Worm (Caenorhabditis elegans) whole organism, L1 larva: Measurements from ENCODE around the gene egl-4.

Experiments used
- C16A3.4 ChIP-seq: fragments of 150-350 bp; optimal IDR thresholded peaks from 2 replicates; lab custom pipeline; 2014; ENCODE audit warnings: missing biosample characterization, missing genetic modification characterization
- blmp-1 ChIP-seq: fragments of 150-350 bp; optimal IDR thresholded peaks from 2 replicates; lab custom pipeline; 2014; ENCODE audit warnings: missing biosample characterization, missing genetic modification characterization
- elt-3 ChIP-seq, 6 experiments: fragments of 150-350 bp in 1 of 6; sonication (generic microtip); optimal IDR thresholded peaks; 2 replicates each; lab custom pipeline; 2017 to 2018; ENCODE audit warnings: missing biosample characterization in 6 of 6, missing genetic modification characterization in 6 of 6, inconsistent platforms in 1 of 6
- mdl-1 ChIP-seq, 2 experiments: fragments of 150-350 bp; optimal IDR thresholded peaks; 2 replicates each; lab custom pipeline; 2014 to 2017; ENCODE audit warnings: missing biosample characterization in 2 of 2, missing genetic modification characterization in 2 of 2, inconsistent platforms in 1 of 2
- mep-1 ChIP-seq: fragments of 150-350 bp; optimal IDR thresholded peaks from 2 replicates; lab custom pipeline; 2014; ENCODE audit warnings: missing biosample characterization, missing genetic modification characterization
- nhr-12 ChIP-seq: sonication (generic microtip); optimal IDR thresholded peaks from 2 replicates; lab custom pipeline; 2017; ENCODE audit warnings: missing biosample characterization, missing genetic modification characterization
- snpc-4 ChIP-seq: fragments of 150-350 bp; optimal IDR thresholded peaks from 2 replicates; lab custom pipeline; 2014; ENCODE audit warnings: missing biosample characterization, missing genetic modification characterization
- unc-86 ChIP-seq: sonication (generic microtip); optimal IDR thresholded peaks from 2 replicates; lab custom pipeline; 2016; ENCODE audit warnings: missing genetic modification characterization, missing compliant biosample characterization
- ztf-11 ChIP-seq, 2 experiments: sonication (generic microtip); optimal IDR thresholded peaks; 2 replicates each; lab custom pipeline; 2016 to 2017; ENCODE audit warnings: missing genetic modification characterization in 2 of 2, missing biosample characterization in 1 of 2, missing compliant biosample characterization in 1 of 2

DNA sequence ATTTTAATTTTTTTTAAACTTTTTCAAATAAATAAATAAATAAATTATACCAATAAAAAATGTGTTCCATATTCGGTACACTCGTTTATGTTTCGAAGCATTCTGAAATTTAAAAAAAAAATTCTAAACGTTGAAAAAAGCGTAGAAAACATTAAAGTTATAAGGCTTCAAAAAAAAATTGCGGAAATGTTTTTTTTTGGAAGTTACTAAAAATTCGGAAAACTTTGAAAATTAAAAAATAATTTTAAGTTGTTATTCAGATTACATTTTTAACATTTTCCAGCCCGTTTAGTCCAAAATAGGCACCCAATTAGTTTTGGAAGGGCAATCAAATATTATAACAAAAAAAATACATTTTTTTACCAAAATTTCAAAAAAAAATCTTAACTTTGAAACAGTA lies 44.0 kb upstream of the egl-4 start, which contains the start of gene Y38C1BA.1:
- no peak for TF ChIP-seq blmp-1 (tag; lab: Kevin White, UChicago)
- TF ChIP-seq C16A3.4 (tag; lab: Kevin White, UChicago) = no peak
- TF ChIP-seq ztf-11 (tag; optimal IDR thresholded peaks at IDR 0.05; lab: Kevin White, UChicago) = no peak
- TF ChIP-seq mep-1 (tag; lab: Kevin White, UChicago) = no peak
- no peak for TF ChIP-seq nhr-12 (tag; lab: Kevin White, UChicago)
- TF ChIP-seq snpc-4 = no peak
- TF ChIP-seq mdl-1 (tag; optimal IDR thresholded peaks at IDR 0.05; lab: Kevin White, UChicago) = no peak
- no peak for TF ChIP-seq unc-86 (tag; lab: Kevin White, UChicago)
- TF ChIP-seq elt-3 (tag; optimal IDR thresholded peaks at IDR 0.05; lab: Kevin White, UChicago) = no peak
